Worm (Caenorhabditis elegans) whole organism, early embryonic: Measurements from ENCODE around the gene C25H3.3.
A peak's percentile ranks its signal among the peaks of the same experiment; 100 is the strongest.

Source experiments
- ama-1 ChIP-seq: fragments of 150-350 bp; optimal IDR thresholded peaks from 2 replicates; lab custom pipeline; 2014
- ceh-13 ChIP-seq: fragments of 200-800 bp; sonication (Bioruptor generic); optimal IDR thresholded peaks from 2 replicates; lab custom pipeline; 2018; ENCODE audit warnings: mild to moderate bottlenecking, missing genetic modification characterization, missing compliant biosample characterization
- ets-7 ChIP-seq: sonication (generic microtip); optimal IDR thresholded peaks from 2 replicates; lab custom pipeline; 2016; ENCODE audit warnings: missing genotype, missing genetic modification characterization, missing compliant biosample characterization
- flt-1 ChIP-seq: fragments of 200-800 bp; sonication (Bioruptor generic); IDR thresholded peaks from 2 replicates; pipeline ENCODE4 v1.3.6; 2022; ENCODE audit warnings: missing genetic modification characterization, missing compliant biosample characterization
- hmbx-1 ChIP-seq: sonication (generic microtip); optimal IDR thresholded peaks from 2 replicates; lab custom pipeline; 2016; ENCODE audit warnings: mild to moderate bottlenecking, missing genetic modification characterization, missing compliant biosample characterization
- hnd-1 ChIP-seq: sonication (generic microtip); optimal IDR thresholded peaks from 2 replicates; lab custom pipeline; 2016; ENCODE audit warnings: missing genetic modification characterization, missing compliant biosample characterization
- sea-1 ChIP-seq: fragments of 200-800 bp; sonication (Bioruptor generic); conservative IDR thresholded peaks from 2 replicates; pipeline ENCODE4 v1.3.6; 2022; ENCODE audit warnings: missing genetic modification characterization, missing compliant biosample characterization
- tbx-11 ChIP-seq: fragments of 200-800 bp; sonication (Bioruptor generic); IDR thresholded peaks from 2 replicates; pipeline ENCODE4 v1.3.6; 2022; ENCODE audit warnings: missing genetic modification characterization, missing compliant biosample characterization
- tra-4 ChIP-seq: sonication (generic microtip); optimal IDR thresholded peaks from 2 replicates; lab custom pipeline; 2017; ENCODE audit warnings: missing genetic modification characterization, missing compliant biosample characterization

DNA sequence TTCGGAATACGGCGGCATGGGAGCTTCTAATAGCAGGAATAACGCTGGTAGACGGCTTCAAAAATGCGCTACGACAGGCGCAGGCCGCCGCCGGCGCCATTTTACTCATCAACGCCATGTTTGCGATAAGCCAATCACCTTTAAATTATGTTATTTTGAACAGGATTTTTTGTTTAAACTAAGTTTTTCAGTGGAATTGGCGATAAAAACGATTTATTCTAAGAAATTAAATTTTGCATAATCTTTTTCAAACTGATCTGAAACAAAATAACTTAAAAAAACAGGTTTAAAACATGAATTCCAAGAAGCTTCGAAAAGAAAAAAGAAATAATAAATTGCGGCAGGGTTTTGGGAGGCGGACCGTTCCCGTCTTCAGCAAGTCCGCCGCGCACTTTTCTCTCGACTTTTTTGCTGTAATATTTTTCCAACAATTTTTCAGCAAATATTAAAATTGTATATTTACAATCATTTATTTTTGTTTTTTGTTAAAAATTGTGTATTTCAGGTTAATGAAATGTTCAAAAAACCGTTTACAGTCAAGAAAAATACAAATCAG is 2.7 kb upstream of the C25H3.3 start, which contains the start of the genes ndub-5 and eif-2D:
- TF ChIP-seq tbx-11 = no peak
- TF ChIP-seq ama-1 (lab: Kevin White, UChicago) = no peak
- TF ChIP-seq ets-7 (tag; lab: Kevin White, UChicago) = no peak
- TF ChIP-seq sea-1 (GFP tag; lab: Robert Waterston, UW) = no peak
- no peak for TF ChIP-seq hmbx-1 (tag; lab: Kevin White, UChicago)
- 0 out of 2 replicates have a peak, but pooled peaks have one; percentile 23 for TF ChIP-seq flt-1
- TF ChIP-seq ceh-13 (GFP tag; lab: Kevin White, UChicago) = no peak
- no peak for TF ChIP-seq tra-4
- TF ChIP-seq hnd-1 = no peak
